Worm (Caenorhabditis elegans) whole organism, mixed stage, embryonic: Measurements from ENCODE around the gene atad-3.

ENCODE experiments used
- M03D4.4 ChIP-seq: sonication (generic microtip); optimal IDR thresholded peaks from 2 replicates; lab custom pipeline; 2017; ENCODE audit warnings: mild to moderate bottlenecking, missing genetic modification characterization, missing compliant biosample characterization
- bed-3 ChIP-seq: fragments of 200-800 bp; sonication (Bioruptor generic); optimal IDR thresholded peaks from 3 replicates; lab custom pipeline; 2018; ENCODE audit warnings: mild to moderate bottlenecking, missing genetic modification characterization, moderate library complexity, missing compliant biosample characterization
- blmp-1 ChIP-seq: fragments of 150-350 bp; optimal IDR thresholded peaks from 2 replicates; lab custom pipeline; 2014; ENCODE audit warnings: missing biosample characterization, missing genetic modification characterization
- ceh-39 ChIP-seq: fragments of 150-350 bp; optimal IDR thresholded peaks from 2 replicates; lab custom pipeline; 2014; ENCODE audit warnings: missing biosample characterization, missing genetic modification characterization
- ceh-43 ChIP-seq: fragments of 200-800 bp; sonication (Bioruptor generic); optimal IDR thresholded peaks from 2 replicates; lab custom pipeline; 2018; ENCODE audit warnings: mild to moderate bottlenecking, missing genetic modification characterization, moderate library complexity, missing compliant biosample characterization
- ceh-83 ChIP-seq: fragments of 200-800 bp; sonication (Bioruptor generic); optimal IDR thresholded peaks from 2 replicates; lab custom pipeline; 2018; ENCODE audit warnings: mild to moderate bottlenecking, missing genetic modification characterization, missing compliant biosample characterization
- ces-1 ChIP-seq: fragments of 150-350 bp; optimal IDR thresholded peaks from 2 replicates; lab custom pipeline; 2014; ENCODE audit warnings: missing biosample characterization, missing genetic modification reagents, missing genetic modification characterization
- cnd-1 ChIP-seq: fragments of 200-800 bp; sonication (Bioruptor generic); optimal IDR thresholded peaks from 2 replicates; lab custom pipeline; 2018; ENCODE audit warnings: mild to moderate bottlenecking, missing genetic modification characterization, missing compliant biosample characterization
- elt-1 ChIP-seq: sonication (generic microtip); optimal IDR thresholded peaks from 2 replicates; lab custom pipeline; 2017; ENCODE audit warnings: missing genetic modification characterization, mild to moderate bottlenecking, missing compliant biosample characterization, antibody characterized with exemption, moderate library complexity, borderline replicate concordance; ENCODE audit not compliant: insufficient read depth
- elt-3 ChIP-seq: fragments of 150-350 bp; optimal IDR thresholded peaks from 2 replicates; lab custom pipeline; 2014; ENCODE audit warnings: missing biosample characterization, missing genetic modification characterization
- flh-1 ChIP-seq: fragments of 200-800 bp; sonication (Bioruptor generic); optimal IDR thresholded peaks from 2 replicates; lab custom pipeline; 2018; ENCODE audit warnings: mild to moderate bottlenecking, missing genetic modification characterization, moderate library complexity, missing compliant biosample characterization
- ham-2 ChIP-seq: fragments of 200-800 bp; sonication (Bioruptor generic); optimal IDR thresholded peaks from 2 replicates; lab custom pipeline; 2018; ENCODE audit warnings: mild to moderate bottlenecking, missing genetic modification characterization, missing compliant biosample characterization
- hlh-1 ChIP-seq: fragments of 150-350 bp; optimal IDR thresholded peaks from 2 replicates; lab custom pipeline; 2014; ENCODE audit warnings: missing biosample characterization, missing genetic modification reagents, missing genetic modification characterization
- lin-13 ChIP-seq: fragments of 150-350 bp; optimal IDR thresholded peaks from 2 replicates; lab custom pipeline; 2014; ENCODE audit warnings: missing biosample characterization, missing genetic modification characterization
- mab-5 ChIP-seq: fragments of 150-350 bp; optimal IDR thresholded peaks from 2 replicates; lab custom pipeline; 2014; ENCODE audit warnings: missing biosample characterization, missing genetic modification characterization
- mep-1 ChIP-seq: fragments of 150-350 bp; optimal IDR thresholded peaks from 2 replicates; lab custom pipeline; 2017; ENCODE audit warnings: missing biosample characterization, missing genetic modification reagents, missing genetic modification characterization, inconsistent platforms
- mls-2 ChIP-seq: sonication (generic microtip); optimal IDR thresholded peaks from 2 replicates; lab custom pipeline; 2016; ENCODE audit warnings: mild to moderate bottlenecking, missing genetic modification characterization, moderate library complexity, missing compliant biosample characterization
- nhr-12 ChIP-seq: fragments of 150-350 bp; optimal IDR thresholded peaks from 2 replicates; lab custom pipeline; 2014; ENCODE audit warnings: missing biosample characterization, missing genetic modification characterization
- nhr-2 ChIP-seq: fragments of 150-350 bp; optimal IDR thresholded peaks from 2 replicates; lab custom pipeline; 2014; ENCODE audit warnings: missing biosample characterization, missing genetic modification characterization
- nhr-237 ChIP-seq: fragments of 150-350 bp; optimal IDR thresholded peaks from 2 replicates; lab custom pipeline; 2014; ENCODE audit warnings: missing biosample characterization, missing genetic modification characterization
- nhr-28 ChIP-seq: fragments of 150-350 bp; optimal IDR thresholded peaks from 2 replicates; lab custom pipeline; 2014; ENCODE audit warnings: missing biosample characterization, missing genetic modification characterization
- nhr-76 ChIP-seq: sonication (generic microtip); optimal IDR thresholded peaks from 2 replicates; lab custom pipeline; 2017; ENCODE audit warnings: missing biosample characterization, missing genetic modification characterization
- pha-4 ChIP-seq: fragments of 150-350 bp; optimal IDR thresholded peaks from 2 replicates; lab custom pipeline; 2018; ENCODE audit warnings: missing biosample characterization, missing genetic modification reagents, missing genetic modification characterization
- sem-2 ChIP-seq: fragments of 200-800 bp; sonication (Bioruptor generic); optimal IDR thresholded peaks from 2 replicates; lab custom pipeline; 2018; ENCODE audit warnings: mild to moderate bottlenecking, missing genetic modification characterization, missing compliant biosample characterization
- snpc-4 ChIP-seq: fragments of 150-350 bp; optimal IDR thresholded peaks from 2 replicates; lab custom pipeline; 2014; ENCODE audit warnings: missing biosample characterization, missing genetic modification characterization
- tbx-8 ChIP-seq: fragments of 200-800 bp; sonication (Bioruptor generic); optimal IDR thresholded peaks from 2 replicates; lab custom pipeline; 2018; ENCODE audit warnings: mild to moderate bottlenecking, missing genetic modification characterization, moderate library complexity, missing compliant biosample characterization
- unc-120 ChIP-seq: sonication (generic microtip); optimal IDR thresholded peaks from 2 replicates; lab custom pipeline; 2017; ENCODE audit warnings: missing genetic modification characterization, missing compliant biosample characterization; ENCODE audit not compliant: poor library complexity, severe bottlenecking
- unc-39 ChIP-seq: fragments of 150-350 bp; optimal IDR thresholded peaks from 2 replicates; lab custom pipeline; 2014; ENCODE audit warnings: missing biosample characterization, missing genetic modification characterization
- unc-62 ChIP-seq: fragments of 150-350 bp; optimal IDR thresholded peaks from 2 replicates; lab custom pipeline; 2014; ENCODE audit warnings: missing biosample characterization, missing genetic modification reagents, missing genetic modification characterization
- zip-8 ChIP-seq: fragments of 150-350 bp; optimal IDR thresholded peaks from 2 replicates; lab custom pipeline; 2014; ENCODE audit warnings: missing biosample characterization, missing genetic modification characterization
- ztf-11 ChIP-seq: fragments of 150-350 bp; optimal IDR thresholded peaks from 2 replicates; lab custom pipeline; 2014; ENCODE audit warnings: missing biosample characterization, missing genetic modification characterization

Gene atad-3

DNA sequence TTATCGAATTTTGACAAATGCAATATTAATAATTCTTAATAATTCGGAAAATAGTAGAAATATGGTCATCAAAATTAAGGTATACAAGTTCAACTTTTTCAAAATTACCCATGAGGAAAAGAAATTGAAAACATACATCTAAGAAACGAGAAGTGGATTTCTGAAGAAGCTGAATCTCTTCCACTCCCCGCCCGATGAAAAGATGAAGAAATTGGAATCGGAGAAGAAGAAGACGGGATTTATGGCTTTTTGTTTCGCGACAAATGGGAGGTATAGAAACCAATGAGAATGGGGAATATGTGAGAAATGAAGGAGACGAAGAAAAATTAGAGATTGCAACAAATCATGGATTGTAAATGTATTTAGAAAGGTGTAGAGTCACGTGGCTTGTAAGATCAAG lies 45.7 kb upstream of the atad-3 start:
- peak; percentile 23 for TF ChIP-seq mab-5 (tag; lab: Kevin White, UChicago)
- no peak for TF ChIP-seq ceh-43 (GFP tag; lab: Kevin White, UChicago)
- peak; percentile 28 for TF ChIP-seq unc-62 (GFP tag; lab: Kevin White, UChicago)
- TF ChIP-seq flh-1 (GFP tag; lab: Kevin White, UChicago), result no peak

DNA sequence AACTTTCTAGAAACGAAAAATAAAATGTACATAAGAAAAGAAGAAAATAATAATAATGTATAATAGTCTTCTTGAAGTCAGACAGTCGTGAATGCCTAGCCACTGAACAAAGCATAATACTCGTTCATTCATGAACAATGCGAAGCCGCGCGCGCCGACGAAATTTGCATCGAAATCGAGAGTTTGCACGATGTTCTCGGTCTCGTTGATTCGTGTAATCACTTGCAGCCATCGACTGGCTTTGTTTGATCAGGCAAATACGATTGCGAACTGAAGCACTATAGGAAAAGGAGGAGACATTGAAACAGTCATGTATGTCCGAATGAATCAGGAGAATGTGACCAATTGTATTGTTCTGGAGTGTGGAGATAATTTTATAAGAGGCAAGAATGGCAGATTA lies 45.0 kb upstream of the atad-3 start:
- no peak for TF ChIP-seq zip-8 (tag; lab: Kevin White, UChicago)
- no peak for TF ChIP-seq tbx-8
- no peak for TF ChIP-seq ztf-11
- peak; percentile 68 for TF ChIP-seq pha-4
- TF ChIP-seq sem-2, result no peak
- TF ChIP-seq nhr-2 (tag; lab: Kevin White, UChicago), result no peak
- TF ChIP-seq snpc-4, result no peak
- no peak for TF ChIP-seq mab-5 (tag; lab: Kevin White, UChicago)
- TF ChIP-seq ham-2, result peak; percentile 67
- no peak for TF ChIP-seq elt-3 (tag; lab: Kevin White, UChicago)
- no peak for TF ChIP-seq hlh-1
- TF ChIP-seq cnd-1 (tag; lab: Kevin White, UChicago), result no peak
- no peak for TF ChIP-seq nhr-28
- no peak for TF ChIP-seq nhr-12 (tag; lab: Kevin White, UChicago)
- no peak for TF ChIP-seq mep-1 (tag; lab: Kevin White, UChicago)
- no peak for TF ChIP-seq bed-3 (GFP tag; lab: Kevin White, UChicago)
- TF ChIP-seq ceh-43 (GFP tag; lab: Kevin White, UChicago), result no peak
- TF ChIP-seq elt-1 (tag; lab: Kevin White, UChicago), result no peak
- TF ChIP-seq blmp-1 (tag; lab: Kevin White, UChicago), result peak; percentile 13
- TF ChIP-seq unc-39 (tag; lab: Kevin White, UChicago), result no peak
- no peak for TF ChIP-seq unc-120
- TF ChIP-seq ces-1 (GFP tag; lab: Kevin White, UChicago), result no peak
- TF ChIP-seq unc-62 (GFP tag; lab: Kevin White, UChicago), result no peak
- no peak for TF ChIP-seq ceh-83 (GFP tag; lab: Kevin White, UChicago)
- no peak for TF ChIP-seq nhr-76 (tag; lab: Kevin White, UChicago)
- no peak for TF ChIP-seq M03D4.4 (tag; lab: Kevin White, UChicago)
- TF ChIP-seq flh-1 (GFP tag; lab: Kevin White, UChicago), result no peak
- TF ChIP-seq mls-2 (tag; lab: Kevin White, UChicago), result no peak
- TF ChIP-seq lin-13, result no peak
- peak; percentile 34 for TF ChIP-seq nhr-237

DNA sequence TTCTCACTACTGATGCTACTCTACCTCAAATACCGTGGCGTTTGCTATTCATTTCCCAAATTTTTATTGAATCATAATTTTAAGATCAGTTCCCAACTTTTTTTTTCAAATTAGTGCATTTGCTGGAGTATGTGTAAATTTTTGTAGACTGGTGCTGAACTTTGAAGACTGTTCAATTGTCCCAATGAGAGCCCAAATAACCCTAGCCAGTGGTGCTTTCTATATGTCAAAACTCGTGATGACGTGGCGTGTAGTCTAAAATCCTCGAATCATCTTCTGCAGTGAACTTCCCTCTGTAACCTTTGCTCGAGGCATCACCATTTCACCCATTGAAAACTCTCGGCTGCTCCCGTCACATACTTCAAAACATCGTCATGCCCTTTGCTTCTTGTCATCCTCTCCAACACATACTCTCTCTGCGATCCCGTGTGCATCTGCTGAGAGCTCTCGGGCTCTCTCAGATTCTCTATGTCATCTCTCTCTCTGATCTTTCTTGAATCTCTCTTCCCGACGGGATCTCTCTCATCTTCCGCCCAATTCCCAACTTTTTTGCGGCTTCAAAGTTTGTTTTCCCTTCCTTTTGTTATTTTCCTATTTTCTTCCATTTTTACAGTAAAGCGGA lies 44.3 kb upstream of the atad-3 start:
- TF ChIP-seq blmp-1 (tag; lab: Kevin White, UChicago) (no peak), hlh-1 (peak; percentile 53), nhr-76 (tag; lab: Kevin White, UChicago) (no peak), pha-4 (peak; percentile 32)

DNA sequence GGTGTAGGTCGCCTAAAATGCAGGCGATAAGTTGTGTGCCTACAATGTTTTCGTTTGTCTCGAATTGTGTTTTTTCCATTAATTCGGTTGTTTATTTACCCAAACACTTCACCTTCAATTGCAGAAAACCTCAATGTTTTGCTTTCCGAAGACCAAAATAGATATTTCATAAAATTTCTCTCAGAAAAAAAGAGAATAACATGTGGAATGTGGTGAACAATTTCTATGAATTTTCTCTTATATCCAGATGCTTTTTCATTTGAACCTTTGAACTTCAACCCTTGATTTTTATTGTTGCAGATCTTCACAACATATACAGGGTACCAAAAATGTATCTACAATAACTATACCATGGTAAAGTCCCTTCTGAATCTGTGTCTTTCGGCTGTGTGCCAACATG lies 42.4 kb upstream of the atad-3 start, which contains the start of gene T01E8.1:
Gene T01E8.1, plus strand, starts transcription at position 301 of the 400 bp plus-strand sequence.
- TF ChIP-seq hlh-1 (no peak), unc-62 (GFP tag; lab: Kevin White, UChicago) (no peak), mep-1 (tag; lab: Kevin White, UChicago) (no peak), nhr-237 (no peak)
- TF ChIP-seq, all 35 proteins: peak for 0

DNA sequence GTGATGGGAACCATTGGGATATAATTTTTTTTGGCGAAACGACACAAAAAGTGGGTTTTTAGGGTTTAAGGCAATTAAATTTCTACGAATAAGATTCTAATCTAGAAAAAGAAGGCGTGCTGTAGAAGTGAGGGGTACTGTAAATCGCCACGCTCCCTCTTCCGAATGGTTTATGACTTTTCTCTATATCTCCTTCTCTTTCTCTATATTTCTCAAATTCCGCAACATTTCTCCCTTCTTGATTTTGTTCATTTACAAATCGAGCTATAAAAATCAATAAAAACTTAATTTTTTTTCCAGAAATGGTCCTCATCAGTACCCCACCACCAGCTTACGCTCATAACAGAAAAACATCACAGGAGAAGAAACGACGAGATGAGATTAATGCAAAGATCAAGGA lies 30.6 kb upstream of the atad-3 start, which contains the start of gene ref-1:
Gene ref-1, plus strand, starts transcription at position 301 of the 400 bp plus-strand sequence.
- no peak for TF ChIP-seq pha-4
- no peak for TF ChIP-seq ceh-83 (GFP tag; lab: Kevin White, UChicago)
- TF ChIP-seq bed-3 (GFP tag; lab: Kevin White, UChicago), result no peak
- no peak for TF ChIP-seq elt-3 (tag; lab: Kevin White, UChicago)
- no peak for TF ChIP-seq ceh-39 (tag; lab: Kevin White, UChicago)
